Worm (Caenorhabditis elegans) whole organism, L1 larva: ENCODE data around the gene T28D9.4.

Source experiments
- nhr-11 ChIP-seq: fragments of 150-350 bp; optimal IDR thresholded peaks from 2 replicates; lab custom pipeline; 2014; ENCODE audit warnings: missing biosample characterization, missing genetic modification characterization
- nhr-28 ChIP-seq: fragments of 150-350 bp; optimal IDR thresholded peaks from 2 replicates; lab custom pipeline; 2014; ENCODE audit warnings: missing biosample characterization, missing genetic modification characterization
- unc-62 ChIP-seq: fragments of 150-350 bp; optimal IDR thresholded peaks from 2 replicates; lab custom pipeline; 2014; ENCODE audit warnings: missing biosample characterization, missing genetic modification reagents, missing genetic modification characterization
- ztf-11 ChIP-seq, 2 experiments: sonication (generic microtip); optimal IDR thresholded peaks; 2 replicates each; lab custom pipeline; 2016 to 2017; ENCODE audit warnings: missing genetic modification characterization in 2 of 2, missing biosample characterization in 1 of 2, missing compliant biosample characterization in 1 of 2

ce11 chrII:6526136-6526684 is 49.5 kb downstream of the T28D9.4 start:
- TF ChIP-seq unc-62 (GFP tag; lab: Kevin White, UChicago) (no peak), ztf-11 (tag; optimal IDR thresholded peaks at IDR 0.05; lab: Kevin White, UChicago) (no peak), nhr-28 (tag; lab: Kevin White, UChicago) (no peak), nhr-11 (no peak)
